Worm (Caenorhabditis elegans) whole organism, L4/young adult: ENCODE measurements around the gene str-143.

Experiments
- dao-5 ChIP-seq: sonication (generic microtip); optimal IDR thresholded peaks from 2 replicates; lab custom pipeline; 2016; ENCODE audit warnings: missing genotype, missing genetic modification characterization, moderate library complexity, missing compliant biosample characterization
- him-1 ChIP-seq: sonication (generic microtip); optimal IDR thresholded peaks from 2 replicates; lab custom pipeline; 2016; ENCODE audit warnings: missing genotype, missing genetic modification reagents, missing genetic modification characterization, missing compliant biosample characterization

DNA sequence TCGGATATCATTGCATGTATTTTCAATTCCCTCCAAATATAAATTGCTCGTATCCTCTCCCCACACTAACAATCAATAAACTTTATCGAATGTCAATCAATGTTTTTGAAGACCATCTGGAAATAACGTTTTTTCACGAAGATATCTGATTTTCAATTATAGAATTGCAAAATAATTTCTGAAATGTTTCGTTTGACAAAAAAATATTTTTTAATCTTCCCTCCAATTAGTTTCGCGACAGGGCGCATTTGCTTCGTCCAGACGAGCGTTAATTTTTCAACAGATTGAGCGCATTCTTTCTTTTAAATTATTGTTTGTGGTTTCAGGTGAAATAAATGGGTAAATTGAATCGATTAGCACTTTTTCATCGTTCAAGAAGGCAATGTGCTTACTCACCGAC lies 38.4 kb downstream of the str-143 start, which contains the start of gene vars-1:
- TF ChIP-seq dao-5 (tag; lab: Kevin White, UChicago), result no peak
- no peak for TF ChIP-seq him-1 (tag; lab: Kevin White, UChicago)
